Fruit fly (Drosophila melanogaster) whole organism, adult: ENCODE results near the gene CG33941.

Experiments
- CG14711 ChIP-seq: fragments of 200-800 bp; sonication (Bioruptor generic); optimal IDR thresholded peaks from 2 replicates; lab custom pipeline; 2018; ENCODE audit warnings: missing biosample characterization, mild to moderate bottlenecking, missing genetic modification characterization, moderate library complexity
- cic ChIP-seq: fragments of 200-800 bp; sonication (Bioruptor generic); optimal IDR thresholded peaks from 2 replicates; lab custom pipeline; 2017; ENCODE audit warnings: missing biosample characterization, mild to moderate bottlenecking, missing genetic modification characterization, moderate library complexity
- toe ChIP-seq: fragments of 200-800 bp; sonication (Bioruptor generic); optimal IDR thresholded peaks from 2 replicates; lab custom pipeline; 2016; ENCODE audit warnings: missing biosample characterization, missing genetic modification characterization

dm6 chr4:505112-505619 lies 37.9 kb downstream of the CG33941 start:
- no peak for TF ChIP-seq cic
- no peak for TF ChIP-seq CG14711
- no peak for TF ChIP-seq toe (GFP tag; lab: Kevin White, UChicago)
